Fruit fly (Drosophila melanogaster): Measurements from ENCODE around the gene CG1271.

Gene CG1271

DNA sequence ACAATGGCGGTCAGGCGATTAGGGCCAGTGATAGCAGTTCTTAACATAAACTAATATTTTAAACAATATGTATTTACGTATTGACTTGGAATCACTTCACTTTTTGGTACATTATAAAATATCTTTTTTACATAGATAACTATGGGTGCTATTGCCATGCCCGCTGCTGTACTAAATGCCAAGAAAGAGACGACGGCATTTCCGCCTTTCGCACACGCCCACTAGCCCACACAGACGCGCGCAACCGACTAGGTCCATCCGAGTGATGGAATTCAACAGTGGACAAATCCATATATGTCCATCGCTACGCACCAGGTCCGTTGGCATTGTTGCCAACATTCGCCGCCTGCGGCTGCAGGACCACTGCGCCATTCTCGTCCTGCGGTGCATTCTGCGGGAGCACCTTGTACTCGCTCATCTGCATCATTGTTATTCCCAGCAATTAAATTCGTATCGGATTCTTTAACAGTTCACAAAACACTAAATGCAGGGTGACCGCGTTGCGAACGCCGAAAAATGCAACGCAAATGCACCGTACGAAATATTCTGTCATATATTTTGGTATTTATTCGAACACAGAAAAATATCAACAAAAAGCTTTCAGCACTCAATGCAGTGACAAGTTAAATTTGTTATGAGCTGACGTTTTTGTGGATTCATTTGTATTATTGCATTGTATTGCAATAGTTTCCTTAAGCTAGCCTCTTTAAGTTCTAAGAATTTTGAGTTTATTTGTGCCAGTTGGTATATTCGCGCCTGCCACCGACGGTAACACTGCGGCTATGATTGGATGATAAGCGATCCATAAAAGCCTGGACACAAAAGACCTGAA is 5.8 kb upstream of the CG1271 start, which contains the start of the genes scramb2 and Sk2 (continued):
- peak; percentile 94 for TF ChIP-seq CG2199 (GFP tag; IDR thresholded peaks at IDR 0.05)
- TF ChIP-seq CG17328 (GFP tag; IDR thresholded peaks at IDR 0.05): peak; percentile 95
- TF ChIP-seq salm (tag; optimal IDR thresholded peaks at IDR 0.05): peak; percentile 95
- TF ChIP-seq lbe (GFP tag; optimal IDR thresholded peaks at IDR 0.05): peak; percentile 93
- TF ChIP-seq HmgD (GFP tag; optimal IDR thresholded peaks at IDR 0.05): peak; percentile 8
- peak; percentile 74; the same call in 1 of the 2 replicates for TF ChIP-seq dan (GFP tag; IDR thresholded peaks at IDR 0.05)
- TF ChIP-seq Oli (tag; optimal IDR thresholded peaks at IDR 0.05): peak; percentile 95
- TF ChIP-seq sob (GFP tag; IDR thresholded peaks at IDR 0.05): peak; percentile 95
- TF ChIP-seq CG12744 (GFP tag; optimal IDR thresholded peaks at IDR 0.05): peak; percentile 72
- peak; percentile 83 for TF ChIP-seq CG7987 (GFP tag; optimal IDR thresholded peaks at IDR 0.05)
- peak; percentile 88 for TF ChIP-seq CG1024 (GFP tag; IDR thresholded peaks at IDR 0.05)
- TF ChIP-seq CG15479 (GFP tag; optimal IDR thresholded peaks at IDR 0.05): no peak
- TF ChIP-seq CG4820 (GFP tag; optimal IDR thresholded peaks at IDR 0.05): peak; percentile 90
- TF ChIP-seq al (GFP tag; IDR thresholded peaks at IDR 0.05): peak; percentile 90
- TF ChIP-seq CG7357 (GFP tag; IDR thresholded peaks at IDR 0.05): peak; percentile 86
- peak; percentile 95 for TF ChIP-seq ranshi (GFP tag; IDR thresholded peaks at IDR 0.05)
- TF ChIP-seq rib (GFP tag; IDR thresholded peaks at IDR 0.05): peak; percentile 89
- peak; percentile 86 for TF ChIP-seq twi (tag; optimal IDR thresholded peaks at IDR 0.05)
- peak; percentile 94 for TF ChIP-seq Fer3 (tag; optimal IDR thresholded peaks at IDR 0.05)
- peak; percentile 71 for TF ChIP-seq pros (GFP tag; optimal IDR thresholded peaks at IDR 0.05)
- TF ChIP-seq CG12299 (tag; optimal IDR thresholded peaks at IDR 0.05): peak; percentile 95
- peak; percentile 87 for TF ChIP-seq slp2 (GFP tag; optimal IDR thresholded peaks at IDR 0.05)
- TF ChIP-seq Fer2 (tag; optimal IDR thresholded peaks at IDR 0.05): peak; percentile 91
- peak; percentile 42 for TF ChIP-seq CG3163 (GFP tag; optimal IDR thresholded peaks at IDR 0.05)
- TF ChIP-seq CG3281 (GFP tag; optimal IDR thresholded peaks at IDR 0.05): peak; percentile 97
- TF ChIP-seq CG17829 (tag; optimal IDR thresholded peaks at IDR 0.05): peak; percentile 96
- peak; percentile 93 for TF ChIP-seq CG6689 (GFP tag; IDR thresholded peaks at IDR 0.05)
- peak; percentile 90 for TF ChIP-seq mam (GFP tag; optimal IDR thresholded peaks at IDR 0.05)
- no peak for TF ChIP-seq tll (GFP tag; optimal IDR thresholded peaks at IDR 0.05)
- TF ChIP-seq jing (GFP tag; optimal IDR thresholded peaks at IDR 0.05): peak; percentile 90
- no peak for TF ChIP-seq eve (GFP tag; optimal IDR thresholded peaks at IDR 0.05)
- peak; percentile 80 for TF ChIP-seq CG33557 (GFP tag; optimal IDR thresholded peaks at IDR 0.05)
- TF ChIP-seq CG6272 (GFP tag; IDR thresholded peaks at IDR 0.05): peak; percentile 79
- peak; percentile 93 for TF ChIP-seq grau (tag; optimal IDR thresholded peaks at IDR 0.05)
- TF ChIP-seq Taf1 (GFP tag; IDR thresholded peaks at IDR 0.05): peak; percentile 92
- 0 out of 3 replicates have a peak, but pooled peaks have one; percentile 33 for TF ChIP-seq knrl (GFP tag; IDR thresholded peaks at IDR 0.05; ENCODE audit: partially characterized antibody)
- peak; percentile 79 for TF ChIP-seq zfh2 (GFP tag; optimal IDR thresholded peaks at IDR 0.05)
- TF ChIP-seq Dll (GFP tag; IDR thresholded peaks at IDR 0.05; ENCODE audit: partially characterized antibody): peak; percentile 47; the same call in 1 of the 4 replicates
- peak; percentile 80 for TF ChIP-seq Lhr (GFP tag; optimal IDR thresholded peaks at IDR 0.05)
- TF ChIP-seq CG15696 (tag; optimal IDR thresholded peaks at IDR 0.05): peak; percentile 86
- TF ChIP-seq pho (GFP tag; optimal IDR thresholded peaks at IDR 0.05): peak; percentile 72
- TF ChIP-seq sc (optimal IDR thresholded peaks at IDR 0.05): no peak
- peak; percentile 92 for TF ChIP-seq sc (GFP tag; optimal IDR thresholded peaks at IDR 0.05)
- peak; percentile 93 for TF ChIP-seq CG7372 (GFP tag; IDR thresholded peaks at IDR 0.05)
- peak; percentile 92 for TF ChIP-seq Hand (GFP tag; optimal IDR thresholded peaks at IDR 0.05)
- peak; percentile 74 for TF ChIP-seq CG17802 (tag; optimal IDR thresholded peaks at IDR 0.05)
- peak; percentile 82 for TF ChIP-seq CG18011 (GFP tag; optimal IDR thresholded peaks at IDR 0.05)
- TF ChIP-seq emc (GFP tag; optimal IDR thresholded peaks at IDR 0.05): peak; percentile 53
- TF ChIP-seq CG1233 (GFP tag; optimal IDR thresholded peaks at IDR 0.05): peak; percentile 94
